Fruit fly (Drosophila melanogaster) whole organism, embryonic: ENCODE data around the gene Pgm1.

ENCODE experiments used
- CG16813 ChIP-seq: fragments of 200-800 bp; sonication (Bioruptor generic); IDR thresholded peaks from 3 replicates; pipeline ENCODE4 v1.3.6; 2022; ENCODE audit warnings: missing biosample characterization, missing genetic modification characterization; ENCODE audit not compliant: partially characterized antibody
- CG3163 ChIP-seq: fragments of 200-800 bp; sonication (Bioruptor generic); optimal IDR thresholded peaks from 3 replicates; lab custom pipeline; 2016; ENCODE audit warnings: missing biosample characterization, missing genetic modification characterization
- CG7271 ChIP-seq: fragments of 200-800 bp; sonication (Bioruptor generic); optimal IDR thresholded peaks from 2 replicates; lab custom pipeline; 2018; ENCODE audit warnings: missing biosample characterization, mild to moderate bottlenecking, missing genetic modification characterization, moderate library complexity
- CG8388 ChIP-seq: fragments of 200-800 bp; sonication (Bioruptor generic); optimal IDR thresholded peaks from 2 replicates; lab custom pipeline; 2019; ENCODE audit warnings: missing biosample characterization, mild to moderate bottlenecking, missing genetic modification characterization, moderate library complexity
- CG9817 ChIP-seq: fragments of 200-800 bp; sonication (Bioruptor generic); optimal IDR thresholded peaks from 2 replicates; lab custom pipeline; 2018; ENCODE audit warnings: missing biosample characterization, mild to moderate bottlenecking, missing genetic modification characterization, moderate library complexity
- Six4 ChIP-seq: fragments of 200-800 bp; sonication (Bioruptor generic); optimal IDR thresholded peaks from 2 replicates; lab custom pipeline; 2016; ENCODE audit warnings: missing biosample characterization, missing genetic modification characterization
- amos ChIP-seq: fragments of 200-800 bp; sonication (Bioruptor generic); IDR thresholded peaks from 2 replicates; pipeline ENCODE4 v1.3.6; 2022; ENCODE audit warnings: missing biosample characterization, missing genetic modification characterization; ENCODE audit not compliant: partially characterized antibody
- bigmax ChIP-seq: fragments of 200-800 bp; sonication (Bioruptor generic); optimal IDR thresholded peaks from 2 replicates; lab custom pipeline; 2018; ENCODE audit warnings: missing biosample characterization, mild to moderate bottlenecking, missing genetic modification characterization
- dysf ChIP-seq: fragments of 200-800 bp; sonication (Bioruptor generic); IDR thresholded peaks from 3 replicates; pipeline ENCODE4 v1.3.6; 2022; ENCODE audit warnings: missing biosample characterization, missing genetic modification characterization
- lola ChIP-seq, 3 experiments: fragments of >200 bp in 2 of 3; fragments of 200-800 bp in 1 of 3; sonication (Bioruptor generic) in 1 of 3; optimal IDR thresholded peaks; 2 replicates each; lab custom pipeline; 2017 to 2019; ENCODE audit warnings: missing biosample characterization in 3 of 3, missing genetic modification characterization in 3 of 3, mild to moderate bottlenecking in 1 of 3, moderate library complexity in 1 of 3
- sob ChIP-seq: fragments of 200-800 bp; sonication (Bioruptor generic); IDR thresholded peaks from 2 replicates; pipeline ENCODE4 v1.3.6; 2022; ENCODE audit warnings: missing biosample characterization, missing genetic modification characterization
- tgo ChIP-seq: fragments of 200-800 bp; sonication (Bioruptor generic); IDR thresholded peaks from 3 replicates; pipeline ENCODE4 v1.3.6; 2022; ENCODE audit warnings: missing biosample characterization, missing genetic modification characterization
- unc-4 ChIP-seq: fragments of 200-800 bp; sonication (Bioruptor generic); IDR thresholded peaks from 2 replicates; pipeline ENCODE4 v1.3.6; 2022; ENCODE audit warnings: missing biosample characterization, missing genetic modification characterization; ENCODE audit not compliant: partially characterized antibody

DNA sequence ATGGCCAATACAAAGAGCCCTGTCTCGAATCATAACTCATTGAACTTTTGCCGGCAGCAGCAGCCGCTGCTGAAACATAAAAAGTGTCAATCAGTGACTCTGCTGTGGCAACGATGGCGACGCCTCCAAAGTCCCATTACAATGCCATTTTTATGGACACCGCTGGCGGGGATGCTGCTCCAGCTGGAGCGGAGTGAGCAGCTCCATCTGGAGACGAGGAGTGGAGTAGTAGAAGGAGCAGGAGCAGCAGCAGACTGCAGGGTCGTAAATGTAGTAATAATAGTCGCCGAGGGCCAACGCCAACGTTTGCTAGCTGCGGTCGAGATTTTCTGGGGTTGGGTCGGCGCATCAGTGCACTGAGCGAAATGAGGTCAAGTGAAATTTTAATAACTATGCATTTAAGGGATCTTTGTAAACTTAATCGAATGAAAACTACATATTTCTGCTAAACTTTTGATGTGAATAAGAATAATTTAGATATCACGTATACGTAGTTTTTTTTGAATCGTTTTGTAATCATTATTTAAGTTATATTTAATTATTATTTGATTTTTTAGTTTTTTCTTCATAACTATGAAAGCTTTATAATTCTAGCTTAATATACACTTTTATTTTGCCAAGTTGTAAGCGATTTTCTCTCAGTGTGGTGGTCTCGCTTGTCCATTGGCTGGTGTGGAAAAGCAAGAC, 40.3 kb upstream of the Pgm1 start:
- TF ChIP-seq CG8388 (GFP tag; lab: Kevin White, UChicago) (no peak), CG7271 (no peak), bigmax (GFP tag; lab: Kevin White, UChicago) (no peak), lola (GFP tag; optimal IDR thresholded peaks at IDR 0.05; lab: Kevin White, UChicago) (no peak), tgo (GFP tag; lab: Robert Waterston, UW) (no peak), dysf (no peak), sob (GFP tag; lab: Robert Waterston, UW) (0 out of 2 replicates have a peak, but pooled peaks have one; percentile 13), unc-4 (GFP tag; lab: Robert Waterston, UW) (no peak), amos (GFP tag; lab: Robert Waterston, UW) (no peak), Six4 (GFP tag; lab: Kevin White, UChicago) (no peak), CG3163 (GFP tag; lab: Kevin White, UChicago) (no peak), CG9817 (tag; lab: Kevin White, UChicago) (no peak), CG16813 (GFP tag; lab: Robert Waterston, UW) (no peak)
